Worm (Caenorhabditis elegans): Measurements from ENCODE around the gene T19C3.4.

ce11 chrIII:644660-645059 lies 24.6 kb upstream of the T19C3.4 start:
- TF ChIP-seq ama-1 (optimal IDR thresholded peaks at IDR 0.05) (no peak), zag-1 (tag; optimal IDR thresholded peaks at IDR 0.05) (no peak), fkh-10 (GFP tag; optimal IDR thresholded peaks at IDR 0.05) (no peak), pqm-1 (tag; optimal IDR thresholded peaks at IDR 0.05) (no peak), lin-39 (tag; optimal IDR thresholded peaks at IDR 0.05) (no peak), nhr-237 (tag; optimal IDR thresholded peaks at IDR 0.05) (no peak)
